Fruit fly (Drosophila melanogaster): ENCODE measurements around the gene CG42266.

CG42266 gene

dm6 chr2L:16299466-16300311 is 40.5 kb downstream of the CG42266 start, which contains the start of the genes heix and CG17328 (continued):
- TF ChIP-seq Bgb (GFP tag; IDR thresholded peaks at IDR 0.05; ENCODE audit: partially characterized antibody) (no peak; the same call in 1 of the 2 replicates), Taf1 (GFP tag; IDR thresholded peaks at IDR 0.05) (peak; percentile 69; the same call in 1 of the 2 replicates), Oaz (GFP tag; IDR thresholded peaks at IDR 0.05) (peak; percentile 17; the same call in 1 of the 2 replicates), B-H2 (GFP tag; optimal IDR thresholded peaks at IDR 0.05) (peak; percentile 73), CG12659 (GFP tag; optimal IDR thresholded peaks at IDR 0.05) (peak; percentile 80), CG4328 (GFP tag; optimal IDR thresholded peaks at IDR 0.05) (peak; percentile 60), NfI (GFP tag; optimal IDR thresholded peaks at IDR 0.05) (peak; percentile 67), CG17361 (GFP tag; IDR thresholded peaks at IDR 0.05) (peak; percentile 88), hb (GFP tag; IDR thresholded peaks at IDR 0.05; ENCODE audit: partially characterized antibody) (no peak), eyg (GFP tag; optimal IDR thresholded peaks at IDR 0.05) (peak; percentile 64), p53 (GFP tag; optimal IDR thresholded peaks at IDR 0.05) (no peak), gce (GFP tag; IDR thresholded peaks at IDR 0.05) (no peak), CG30403 (GFP tag; optimal IDR thresholded peaks at IDR 0.05) (peak; percentile 88), HmgZ (tag; optimal IDR thresholded peaks at IDR 0.05) (peak; percentile 30), YL-1 (GFP tag; optimal IDR thresholded peaks at IDR 0.05) (peak; percentile 85), CG8924 (tag; optimal IDR thresholded peaks at IDR 0.05) (peak; percentile 82), CG2129 (GFP tag; IDR thresholded peaks at IDR 0.05; ENCODE audit: partially characterized antibody) (no peak), ssp (GFP tag; IDR thresholded peaks at IDR 0.05) (peak; percentile 43), Atf3 (GFP tag; optimal IDR thresholded peaks at IDR 0.05) (peak; percentile 46), CG17328 (GFP tag; IDR thresholded peaks at IDR 0.05) (peak; percentile 85), pnt (GFP tag; optimal IDR thresholded peaks at IDR 0.05) (peak; percentile 59), unpg (GFP tag; optimal IDR thresholded peaks at IDR 0.05) (peak; percentile 68), maf-S (GFP tag; optimal IDR thresholded peaks at IDR 0.05) (peak; percentile 55), Mes4 (GFP tag; optimal IDR thresholded peaks at IDR 0.05) (no peak), row (GFP tag; IDR thresholded peaks at IDR 0.05) (peak; percentile 89), CG6813 (GFP tag; optimal IDR thresholded peaks at IDR 0.05) (no peak), Hey (tag; optimal IDR thresholded peaks at IDR 0.05) (no peak), CG7745 (tag; optimal IDR thresholded peaks at IDR 0.05) (no peak), kah (GFP tag; optimal IDR thresholded peaks at IDR 0.05) (peak; percentile 93), Chrac-16 (GFP tag; optimal IDR thresholded peaks at IDR 0.05) (peak; percentile 81), her (GFP tag; optimal IDR thresholded peaks at IDR 0.05) (no peak), luna (GFP tag; optimal IDR thresholded peaks at IDR 0.05) (peak; percentile 70), CG42726 (GFP tag; IDR thresholded peaks at IDR 0.05; ENCODE audit: partially characterized antibody) (0 out of 2 replicates have a peak, but pooled peaks have one; percentile 30), gfzf (GFP tag; optimal IDR thresholded peaks at IDR 0.05) (peak; percentile 72), Ptx1 (GFP tag; IDR thresholded peaks at IDR 0.05) (peak; percentile 81), ab (GFP tag; optimal IDR thresholded peaks at IDR 0.05) (peak; percentile 32), Myb (GFP tag; optimal IDR thresholded peaks at IDR 0.05) (peak; percentile 39), D19A (tag; optimal IDR thresholded peaks at IDR 0.05) (no peak), CG8290 (GFP tag; optimal IDR thresholded peaks at IDR 0.05) (peak; percentile 36), CG8290 (tag; optimal IDR thresholded peaks at IDR 0.05) (peak in 1 of 2 experiments; percentile 2), Lim3 (GFP tag; IDR thresholded peaks at IDR 0.05) (no peak), da (GFP tag; optimal IDR thresholded peaks at IDR 0.05) (no peak), CG2712 (tag; optimal IDR thresholded peaks at IDR 0.05) (peak; percentile 74), Rfx (GFP tag; IDR thresholded peaks at IDR 0.05) (peak; percentile 85), CG34422 (GFP tag; IDR thresholded peaks at IDR 0.05) (peak; percentile 60), CG6854 (GFP tag; optimal IDR thresholded peaks at IDR 0.05) (peak; percentile 26), GATAe (GFP tag; conservative IDR thresholded peaks at IDR 0.05) (no peak), disco-r (GFP tag; optimal IDR thresholded peaks at IDR 0.05) (peak; percentile 16), Hr3 (GFP tag; optimal IDR thresholded peaks at IDR 0.05) (peak; percentile 73), pfk (GFP tag; optimal IDR thresholded peaks at IDR 0.05) (no peak)

Measured in whole organism, embryonic.